5 worm cellular contexts compared by ENCODE assay signal in the genomic region with DNA sequence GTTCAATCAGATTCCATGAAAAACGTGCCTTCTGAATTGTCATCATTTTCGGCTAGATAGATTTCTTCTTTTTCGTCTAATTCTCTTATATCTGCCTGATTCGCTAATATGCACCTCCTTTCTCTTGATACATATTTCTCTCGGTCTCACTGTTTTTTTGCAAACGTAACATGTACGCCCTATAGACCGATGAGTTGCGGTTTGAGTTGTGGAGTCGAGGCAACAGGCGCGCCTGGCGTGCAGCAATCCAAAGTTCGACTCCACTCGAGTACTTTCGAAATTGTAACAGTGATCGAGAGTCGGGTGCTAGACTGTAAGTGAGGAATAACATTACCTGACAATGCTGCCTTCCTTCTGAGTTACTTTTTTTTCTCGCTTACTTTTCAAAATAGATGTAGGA.
TF ChIP-seq lines count a peak whose summit lies in the region.

No protein-coding gene starts in this region.

TF ChIP-seq in whole organism, L1 larva, 84 proteins besides CTCF, POLR2A, EP300 and RAD21 (continues in another document):
- TF ChIP-seq ceh-90 (tag; optimal IDR thresholded peaks at IDR 0.05; lab: Kevin White, UChicago) (peak; percentile 53), nhr-28 (tag; optimal IDR thresholded peaks at IDR 0.05; lab: Kevin White, UChicago) (no peak), ceh-88 (GFP tag; IDR thresholded peaks at IDR 0.05; lab: Robert Waterston, UW) (peak; percentile 54), sox-4 (tag; optimal IDR thresholded peaks at IDR 0.05; lab: Kevin White, UChicago) (peak; percentile 24), ceh-8 (GFP tag; optimal IDR thresholded peaks at IDR 0.05; lab: Kevin White, UChicago) (peak; percentile 41), elt-2 (tag; optimal IDR thresholded peaks at IDR 0.05; lab: Kevin White, UChicago) (peak; percentile 65), rnt-1 (tag; optimal IDR thresholded peaks at IDR 0.05; lab: Kevin White, UChicago) (peak; percentile 90), nhr-85 (tag; lab: Kevin White, UChicago) (peak; percentile 94), aly-2 (tag; optimal IDR thresholded peaks at IDR 0.05; lab: Kevin White, UChicago) (peak; percentile 66), unc-86 (tag; optimal IDR thresholded peaks at IDR 0.05; lab: Kevin White, UChicago) (peak; percentile 33), nhr-12 (tag; optimal IDR thresholded peaks at IDR 0.05; lab: Kevin White, UChicago) (no peak), ztf-11 (tag; optimal IDR thresholded peaks at IDR 0.05; lab: Kevin White, UChicago) (peak in 1 of 2 experiments; percentile 66), ces-1 (GFP tag; optimal IDR thresholded peaks at IDR 0.05; lab: Kevin White, UChicago) (no peak), aha-1 (tag; optimal IDR thresholded peaks at IDR 0.05; lab: Kevin White, UChicago) (peak; percentile 45), tbx-2 (tag; optimal IDR thresholded peaks at IDR 0.05; lab: Kevin White, UChicago) (peak; percentile 83), efl-3 (GFP tag; optimal IDR thresholded peaks at IDR 0.05; lab: Kevin White, UChicago) (no peak), elt-3 (tag; optimal IDR thresholded peaks at IDR 0.05; lab: Kevin White, UChicago) (peak in 3 of 6 experiments; percentile 32 to 83 (median 55))

TF ChIP-seq in whole organism, L3 larva, 47 proteins besides CTCF, POLR2A, EP300 and RAD21 (continues in another document):
- TF ChIP-seq R02D3.7 (tag; optimal IDR thresholded peaks at IDR 0.05; lab: Kevin White, UChicago) (peak; percentile 44), snpc-4 (tag; optimal IDR thresholded peaks at IDR 0.05; lab: Kevin White, UChicago) (peak; percentile 84), egl-5 (tag; optimal IDR thresholded peaks at IDR 0.05; lab: Kevin White, UChicago) (no peak), zag-1 (tag; optimal IDR thresholded peaks at IDR 0.05; lab: Kevin White, UChicago) (no peak), ceh-28 (tag; optimal IDR thresholded peaks at IDR 0.05; lab: Kevin White, UChicago) (peak; percentile 9), ztf-4 (tag; optimal IDR thresholded peaks at IDR 0.05; lab: Kevin White, UChicago) (no peak), nhr-77 (tag; optimal IDR thresholded peaks at IDR 0.05; lab: Kevin White, UChicago) (peak; percentile 84), lsy-12 (tag; optimal IDR thresholded peaks at IDR 0.05; lab: Kevin White, UChicago) (peak; percentile 83), pqm-1 (tag; optimal IDR thresholded peaks at IDR 0.05; lab: Kevin White, UChicago) (peak; percentile 46), elt-2 (tag; optimal IDR thresholded peaks at IDR 0.05; lab: Kevin White, UChicago) (peak; percentile 64), tbx-2 (tag; optimal IDR thresholded peaks at IDR 0.05; lab: Kevin White, UChicago) (peak; percentile 76), fos-1 (tag; optimal IDR thresholded peaks at IDR 0.05; lab: Kevin White, UChicago) (peak; percentile 23), elt-3 (tag; optimal IDR thresholded peaks at IDR 0.05; lab: Kevin White, UChicago) (peak in 1 of 3 experiments; percentile 55), ztf-11 (tag; optimal IDR thresholded peaks at IDR 0.05; lab: Kevin White, UChicago) (peak; percentile 34), hmg-11 (tag; optimal IDR thresholded peaks at IDR 0.05; lab: Kevin White, UChicago) (peak; percentile 88), skn-1 (tag; optimal IDR thresholded peaks at IDR 0.05; lab: Kevin White, UChicago) (peak; percentile 86), lin-39 (tag; optimal IDR thresholded peaks at IDR 0.05; lab: Kevin White, UChicago) (peak; percentile 88), egl-27 (tag; optimal IDR thresholded peaks at IDR 0.05; lab: Kevin White, UChicago) (peak; percentile 77)

TF ChIP-seq in whole organism, early embryonic, 17 proteins besides CTCF, POLR2A, EP300 and RAD21:
- TF ChIP-seq F13C5.2 (tag; optimal IDR thresholded peaks at IDR 0.05; lab: Kevin White, UChicago) (peak; percentile 90), ceh-13 (GFP tag; optimal IDR thresholded peaks at IDR 0.05; lab: Kevin White, UChicago) (peak; percentile 89), hnd-1 (tag; optimal IDR thresholded peaks at IDR 0.05; lab: Kevin White, UChicago) (peak; percentile 95), scrt-1 (GFP tag; IDR thresholded peaks at IDR 0.05; lab: Robert Waterston, UW) (peak; percentile 91), hmbx-1 (tag; optimal IDR thresholded peaks at IDR 0.05; lab: Kevin White, UChicago) (peak; percentile 87), hmg-4 (GFP tag; optimal IDR thresholded peaks at IDR 0.05; lab: Kevin White, UChicago) (peak; percentile 98), aly-1 (tag; optimal IDR thresholded peaks at IDR 0.05; lab: Kevin White, UChicago) (peak; percentile 97), ama-1 (optimal IDR thresholded peaks at IDR 0.05; lab: Kevin White, UChicago) (no peak), tra-4 (tag; optimal IDR thresholded peaks at IDR 0.05; lab: Kevin White, UChicago) (peak; percentile 86), pes-1 (GFP tag; IDR thresholded peaks at IDR 0.05; lab: Robert Waterston, UW) (peak; percentile 93), B0310.2 (tag; optimal IDR thresholded peaks at IDR 0.05; lab: Kevin White, UChicago) (peak; percentile 84), tbx-37 (GFP tag; conservative IDR thresholded peaks at IDR 0.05; lab: Robert Waterston, UW) (peak; percentile 48; the same call in 1 of the 2 replicates), flt-1 (GFP tag; IDR thresholded peaks at IDR 0.05; lab: Robert Waterston, UW) (peak; percentile 91), ets-7 (tag; optimal IDR thresholded peaks at IDR 0.05; lab: Kevin White, UChicago) (peak; percentile 80), ceh-36 (tag; optimal IDR thresholded peaks at IDR 0.05; lab: Kevin White, UChicago) (peak; percentile 93), sea-1 (GFP tag; conservative IDR thresholded peaks at IDR 0.05; lab: Robert Waterston, UW) (peak; percentile 92), tbx-11 (GFP tag; IDR thresholded peaks at IDR 0.05; lab: Robert Waterston, UW) (peak; percentile 90)

TF ChIP-seq in whole organism, midembryonic, 9 proteins besides CTCF, POLR2A, EP300 and RAD21:
- peak; percentile 72 for TF ChIP-seq med-1 (GFP tag; optimal IDR thresholded peaks at IDR 0.05; lab: Kevin White, UChicago; ENCODE audit: insufficient read depth)
- TF ChIP-seq klf-2 (GFP tag; conservative IDR thresholded peaks at IDR 0.05; lab: Robert Waterston, UW) = peak; percentile 88
- TF ChIP-seq ref-1 (GFP tag; conservative IDR thresholded peaks at IDR 0.05; lab: Robert Waterston, UW) = peak; percentile 82
- TF ChIP-seq ztf-29 (GFP tag; IDR thresholded peaks at IDR 0.05; lab: Robert Waterston, UW) = peak; percentile 90
- TF ChIP-seq tab-1 (GFP tag; IDR thresholded peaks at IDR 0.05; lab: Robert Waterston, UW) = peak; percentile 92
- peak; percentile 96 for TF ChIP-seq flt-1 (GFP tag; IDR thresholded peaks at IDR 0.05; lab: Robert Waterston, UW)
- peak; percentile 87 for TF ChIP-seq T22C8.4 (GFP tag; IDR thresholded peaks at IDR 0.05; lab: Robert Waterston, UW)
- peak; percentile 92 for TF ChIP-seq ztf-23 (GFP tag; IDR thresholded peaks at IDR 0.05; lab: Robert Waterston, UW)
- peak; percentile 92 for TF ChIP-seq cog-1 (tag; optimal IDR thresholded peaks at IDR 0.05; lab: Kevin White, UChicago)
TF ChIP-seq in whole organism, midembryonic: peak in this region for 9.

TF ChIP-seq in whole organism, young adult, 124 proteins besides CTCF, POLR2A, EP300 and RAD21 (continues in another document):
- peak; percentile 77; the same call in 1 of the 2 replicates for TF ChIP-seq Y95B8A.8 (GFP tag; IDR thresholded peaks at IDR 0.05; lab: Robert Waterston, UW)
- TF ChIP-seq nhr-80 (tag; optimal IDR thresholded peaks at IDR 0.05; lab: Kevin White, UChicago) = peak; percentile 73
- peak; percentile 85 for TF ChIP-seq ceh-40 (GFP tag; IDR thresholded peaks at IDR 0.05; lab: Robert Waterston, UW)
- peak; percentile 99 for TF ChIP-seq lin-26 (GFP tag; IDR thresholded peaks at IDR 0.05; lab: Robert Waterston, UW)
- TF ChIP-seq hlh-12 (tag; optimal IDR thresholded peaks at IDR 0.05; lab: Kevin White, UChicago) = peak; percentile 31
- peak; percentile 74 for TF ChIP-seq ztf-22 (GFP tag; optimal IDR thresholded peaks at IDR 0.05; lab: Kevin White, UChicago)
- TF ChIP-seq ekl-4 (GFP tag; IDR thresholded peaks at IDR 0.05; lab: Robert Waterston, UW) = peak; percentile 89
- TF ChIP-seq K12H6.12 (tag; optimal IDR thresholded peaks at IDR 0.05; lab: Kevin White, UChicago) = peak; percentile 87
- peak; percentile 71 for TF ChIP-seq mcd-1 (GFP tag; IDR thresholded peaks at IDR 0.05; lab: Robert Waterston, UW)
- no peak for TF ChIP-seq nhr-179 (tag; optimal IDR thresholded peaks at IDR 0.05; lab: Kevin White, UChicago)
- peak; percentile 47; the same call in 1 of the 2 replicates for TF ChIP-seq cebp-1 (GFP tag; IDR thresholded peaks at IDR 0.05; lab: Robert Waterston, UW)
- peak; percentile 85 for TF ChIP-seq cebp-1 (tag; optimal IDR thresholded peaks at IDR 0.05; lab: Kevin White, UChicago)
- TF ChIP-seq akir-1 (GFP tag; optimal IDR thresholded peaks at IDR 0.05; lab: Kevin White, UChicago) = peak; percentile 88
- peak; percentile 80 for TF ChIP-seq hrde-1 (tag; optimal IDR thresholded peaks at IDR 0.05; lab: Kevin White, UChicago; ENCODE audit: borderline replicate concordance)
- TF ChIP-seq madf-8 (GFP tag; conservative IDR thresholded peaks at IDR 0.05; lab: Robert Waterston, UW) = peak; percentile 36; the same call in 1 of the 2 replicates
- TF ChIP-seq lin-54 (GFP tag; optimal IDR thresholded peaks at IDR 0.05; lab: Kevin White, UChicago) = peak; percentile 86
- TF ChIP-seq hsf-1 (GFP tag; IDR thresholded peaks at IDR 0.05; lab: Robert Waterston, UW) = peak; percentile 71; the same call in 1 of the 2 replicates
- TF ChIP-seq nfyb-1 (GFP tag; IDR thresholded peaks at IDR 0.05; lab: Robert Waterston, UW) = peak; percentile 95
- peak; percentile 42; the same call in 1 of the 2 replicates for TF ChIP-seq B0019.2 (GFP tag; conservative IDR thresholded peaks at IDR 0.05; lab: Robert Waterston, UW)
- no peak for TF ChIP-seq nhr-27 (tag; optimal IDR thresholded peaks at IDR 0.05; lab: Kevin White, UChicago)
- TF ChIP-seq unc-130 (GFP tag; optimal IDR thresholded peaks at IDR 0.05; lab: Kevin White, UChicago) = peak; percentile 57
- peak; percentile 67 for TF ChIP-seq ceh-100 (GFP tag; IDR thresholded peaks at IDR 0.05; lab: Robert Waterston, UW)
- peak; percentile 66 for TF ChIP-seq C06A6.2 (GFP tag; conservative IDR thresholded peaks at IDR 0.05; lab: Robert Waterston, UW)
- TF ChIP-seq sdz-38 (tag; optimal IDR thresholded peaks at IDR 0.05; lab: Kevin White, UChicago) = peak; percentile 8
- peak; percentile 97 for TF ChIP-seq nhr-90 (tag; optimal IDR thresholded peaks at IDR 0.05; lab: Kevin White, UChicago)
- 0 out of 2 replicates have a peak, but pooled peaks have one; percentile 66 for TF ChIP-seq attf-6 (GFP tag; IDR thresholded peaks at IDR 0.05; lab: Robert Waterston, UW)
- TF ChIP-seq lir-1 (GFP tag; conservative IDR thresholded peaks at IDR 0.05; lab: Robert Waterston, UW) = peak; percentile 67
- peak; percentile 96 for TF ChIP-seq Y56A3A.18 (GFP tag; IDR thresholded peaks at IDR 0.05; lab: Robert Waterston, UW)
- TF ChIP-seq ZK185.1 (tag; optimal IDR thresholded peaks at IDR 0.05; lab: Kevin White, UChicago; ENCODE audit: poor library complexity, severe bottlenecking) = peak; percentile 87
- TF ChIP-seq ccch-3 (GFP tag; optimal IDR thresholded peaks at IDR 0.05; lab: Kevin White, UChicago) = no peak

Comparison
In these comparisons a context has a peak if more than half of its experiments do, and no peak if none do; other contexts are left out.
1. Of the 8 proteins assayed by ChIP-seq in both whole organism, young adult and whole organism, L1 larva: peak only in whole organism, young adult: ama-1; only in whole organism, L1 larva: none; in both: dpl-1, efl-1, nhr-90, snpc-4 and unc-130; in neither: 1; mixed calls (peak in some experiments, not most) for 1.